Worm (Caenorhabditis elegans) whole organism, early embryonic: ENCODE results near the gene npp-26.

Source experiments
- F13C5.2 ChIP-seq: sonication (generic microtip); optimal IDR thresholded peaks from 2 replicates; lab custom pipeline; 2017; ENCODE audit warnings: mild to moderate bottlenecking, missing genetic modification characterization, inconsistent platforms, missing compliant biosample characterization
- aly-1 ChIP-seq: sonication (generic microtip); optimal IDR thresholded peaks from 2 replicates; lab custom pipeline; 2016; ENCODE audit warnings: missing genetic modification characterization, missing compliant biosample characterization
- ama-1 ChIP-seq: fragments of 150-350 bp; optimal IDR thresholded peaks from 2 replicates; lab custom pipeline; 2014
- flt-1 ChIP-seq: fragments of 200-800 bp; sonication (Bioruptor generic); IDR thresholded peaks from 2 replicates; pipeline ENCODE4 v1.3.6; 2022; ENCODE audit warnings: missing genetic modification characterization, missing compliant biosample characterization
- hnd-1 ChIP-seq: sonication (generic microtip); optimal IDR thresholded peaks from 2 replicates; lab custom pipeline; 2016; ENCODE audit warnings: missing genetic modification characterization, missing compliant biosample characterization
- pes-1 ChIP-seq: fragments of 200-800 bp; sonication (Bioruptor generic); IDR thresholded peaks from 2 replicates; pipeline ENCODE4 v1.3.6; 2022; ENCODE audit warnings: missing genetic modification reagents, missing genetic modification characterization, missing compliant biosample characterization
- scrt-1 ChIP-seq: fragments of 200-800 bp; sonication (Bioruptor generic); IDR thresholded peaks from 2 replicates; pipeline ENCODE4 v1.3.6; 2022; ENCODE audit warnings: missing genetic modification characterization, missing compliant biosample characterization
- sea-1 ChIP-seq: fragments of 200-800 bp; sonication (Bioruptor generic); conservative IDR thresholded peaks from 2 replicates; pipeline ENCODE4 v1.3.6; 2022; ENCODE audit warnings: missing genetic modification characterization, missing compliant biosample characterization
- tra-4 ChIP-seq: sonication (generic microtip); optimal IDR thresholded peaks from 2 replicates; lab custom pipeline; 2017; ENCODE audit warnings: missing genetic modification characterization, missing compliant biosample characterization

ce11 chrIV:4795111-4795510 is 30.6 kb downstream of the npp-26 start:
- TF ChIP-seq ama-1 (lab: Kevin White, UChicago), result no peak
- no peak for TF ChIP-seq F13C5.2
- no peak for TF ChIP-seq sea-1 (GFP tag; lab: Robert Waterston, UW)
- no peak for TF ChIP-seq aly-1 (tag; lab: Kevin White, UChicago)
- TF ChIP-seq scrt-1 (GFP tag; lab: Robert Waterston, UW), result no peak
- no peak for TF ChIP-seq pes-1
- no peak for TF ChIP-seq tra-4 (tag; lab: Kevin White, UChicago)
- TF ChIP-seq flt-1 (GFP tag; lab: Robert Waterston, UW), result no peak
- TF ChIP-seq hnd-1 (tag; lab: Kevin White, UChicago), result no peak
